Worm (Caenorhabditis elegans) whole organism, L1 larva: ENCODE measurements around the gene rpc-2.

Experiments used
- C04F5.9 ChIP-seq: sonication (generic microtip); optimal IDR thresholded peaks from 2 replicates; lab custom pipeline; 2016; ENCODE audit warnings: missing genetic modification characterization, missing compliant biosample characterization
- aha-1 ChIP-seq: fragments of 150-350 bp; optimal IDR thresholded peaks from 2 replicates; lab custom pipeline; 2014; ENCODE audit warnings: missing biosample characterization, missing genetic modification characterization
- alr-1 ChIP-seq: fragments of 200-800 bp; sonication (Bioruptor generic); optimal IDR thresholded peaks from 2 replicates; lab custom pipeline; 2018; ENCODE audit warnings: borderline replicate concordance, mild to moderate bottlenecking, missing genetic modification characterization, missing compliant biosample characterization
- ama-1 ChIP-seq: fragments of 150-350 bp; optimal IDR thresholded peaks from 2 replicates; lab custom pipeline; 2014
- blmp-1 ChIP-seq: fragments of 150-350 bp; optimal IDR thresholded peaks from 2 replicates; lab custom pipeline; 2014; ENCODE audit warnings: missing biosample characterization, missing genetic modification characterization
- ceh-8 ChIP-seq: fragments of 200-800 bp; sonication (Bioruptor generic); optimal IDR thresholded peaks from 2 replicates; lab custom pipeline; 2018; ENCODE audit warnings: mild to moderate bottlenecking, missing genetic modification characterization, moderate library complexity, missing compliant biosample characterization
- ceh-90 ChIP-seq: sonication (generic microtip); optimal IDR thresholded peaks from 2 replicates; lab custom pipeline; 2016; ENCODE audit warnings: missing genetic modification characterization, missing compliant biosample characterization
- ces-1 ChIP-seq: fragments of 150-350 bp; optimal IDR thresholded peaks from 2 replicates; lab custom pipeline; 2014; ENCODE audit warnings: missing biosample characterization, missing genetic modification reagents, missing genetic modification characterization
- efl-1 ChIP-seq, 4 experiments: fragments of 150-350 bp; optimal IDR thresholded peaks in 3 of 4; peaks in 1 of 4; 1 replicate in 1 of 4; 2 replicates in 3 of 4; lab custom pipeline; 2014; ENCODE audit warnings: missing biosample characterization in 2 of 4, missing genetic modification characterization in 2 of 4, missing genetic modification reagents in 2 of 4
- efl-3 ChIP-seq: fragments of 200-800 bp; sonication (Bioruptor generic); optimal IDR thresholded peaks from 2 replicates; lab custom pipeline; 2018; ENCODE audit warnings: mild to moderate bottlenecking, missing genetic modification characterization, missing compliant biosample characterization
- elt-3 ChIP-seq, 6 experiments: fragments of 150-350 bp in 1 of 6; sonication (generic microtip); optimal IDR thresholded peaks; 2 replicates each; lab custom pipeline; 2017 to 2018; ENCODE audit warnings: missing biosample characterization in 6 of 6, missing genetic modification characterization in 6 of 6, inconsistent platforms in 1 of 6
- ets-5 ChIP-seq: fragments of 200-800 bp; sonication (Bioruptor generic); IDR thresholded peaks from 2 replicates; pipeline ENCODE4 v1.3.6; 2022; ENCODE audit warnings: missing genetic modification characterization, missing compliant biosample characterization
- fkh-10 ChIP-seq: sonication (generic microtip); optimal IDR thresholded peaks from 2 replicates; lab custom pipeline; 2017; ENCODE audit warnings: missing biosample characterization, missing genetic modification reagents, missing genetic modification characterization
- fkh-8 ChIP-seq: sonication (generic microtip); optimal IDR thresholded peaks from 2 replicates; lab custom pipeline; 2016; ENCODE audit warnings: mild to moderate bottlenecking, missing genetic modification characterization, missing compliant biosample characterization
- fos-1 ChIP-seq: fragments of 150-350 bp; optimal IDR thresholded peaks from 2 replicates; lab custom pipeline; 2014; ENCODE audit warnings: missing biosample characterization, missing genetic modification characterization
- grh-1 ChIP-seq: fragments of 200-800 bp; sonication (Bioruptor generic); IDR thresholded peaks from 2 replicates; pipeline ENCODE4 v1.3.6; 2022; ENCODE audit warnings: missing genetic modification reagents, missing genetic modification characterization, missing compliant biosample characterization
- hlh-4 ChIP-seq: sonication (generic microtip); optimal IDR thresholded peaks from 2 replicates; lab custom pipeline; 2016; ENCODE audit warnings: mild to moderate bottlenecking, missing genetic modification characterization, missing compliant biosample characterization
- irx-1 ChIP-seq: sonication (generic microtip); optimal IDR thresholded peaks from 2 replicates; lab custom pipeline; 2016; ENCODE audit warnings: missing genetic modification characterization, missing compliant biosample characterization
- jun-1 ChIP-seq: fragments of 150-350 bp; optimal IDR thresholded peaks from 2 replicates; lab custom pipeline; 2014; ENCODE audit warnings: missing biosample characterization, missing genetic modification reagents, missing genetic modification characterization
- lin-15B ChIP-seq: fragments of 150-350 bp; sonication (generic microtip); optimal IDR thresholded peaks from 3 replicates; lab custom pipeline; 2014; ENCODE audit warnings: missing biosample characterization, missing genetic modification characterization
- lir-3 ChIP-seq: sonication (generic microtip); optimal IDR thresholded peaks from 2 replicates; lab custom pipeline; 2016; ENCODE audit warnings: mild to moderate bottlenecking, missing genetic modification characterization, moderate library complexity, missing compliant biosample characterization; ENCODE audit not compliant: poor library complexity
- lsy-2 ChIP-seq, 2 experiments: fragments of 150-350 bp; optimal IDR thresholded peaks; 2 replicates each; lab custom pipeline; 2014; ENCODE audit warnings: missing biosample characterization in 2 of 2, missing genetic modification characterization in 2 of 2
- mep-1 ChIP-seq: fragments of 150-350 bp; optimal IDR thresholded peaks from 2 replicates; lab custom pipeline; 2014; ENCODE audit warnings: missing biosample characterization, missing genetic modification characterization
- nhr-19 ChIP-seq: fragments of 200-800 bp; sonication (Bioruptor generic); conservative IDR thresholded peaks from 2 replicates; pipeline ENCODE4 v1.3.6; 2022; ENCODE audit warnings: missing genetic modification characterization, missing compliant biosample characterization
- nhr-28 ChIP-seq: fragments of 150-350 bp; optimal IDR thresholded peaks from 2 replicates; lab custom pipeline; 2014; ENCODE audit warnings: missing biosample characterization, missing genetic modification characterization
- nhr-76 ChIP-seq: sonication (generic microtip); optimal IDR thresholded peaks from 2 replicates; lab custom pipeline; 2017; ENCODE audit warnings: missing biosample characterization, missing genetic modification characterization
- nhr-84 ChIP-seq: sonication (generic microtip); optimal IDR thresholded peaks from 2 replicates; lab custom pipeline; 2017; ENCODE audit warnings: missing biosample characterization, missing genetic modification characterization
- nhr-85 ChIP-seq: sonication (generic microtip); peaks from one replicate; lab custom pipeline; 2016; ENCODE audit warnings: missing genetic modification characterization, inconsistent platforms, missing compliant biosample characterization
- pag-3 ChIP-seq: sonication (generic microtip); optimal IDR thresholded peaks from 2 replicates; lab custom pipeline; 2017; ENCODE audit warnings: missing genetic modification characterization, mild to moderate bottlenecking, missing compliant biosample characterization, antibody characterized with exemption, borderline replicate concordance; ENCODE audit not compliant: insufficient read depth
- skn-1 ChIP-seq: fragments of 150-350 bp; optimal IDR thresholded peaks from 2 replicates; lab custom pipeline; 2014; ENCODE audit warnings: missing biosample characterization, missing genetic modification characterization
- snpc-4 ChIP-seq: fragments of 150-350 bp; optimal IDR thresholded peaks from 2 replicates; lab custom pipeline; 2014; ENCODE audit warnings: missing biosample characterization, missing genetic modification characterization
- sox-4 ChIP-seq: sonication (generic microtip); optimal IDR thresholded peaks from 2 replicates; lab custom pipeline; 2016; ENCODE audit warnings: missing genetic modification characterization, missing compliant biosample characterization
- sptf-1 ChIP-seq: fragments of 150-350 bp; optimal IDR thresholded peaks from 2 replicates; lab custom pipeline; 2014; ENCODE audit warnings: missing biosample characterization, missing genetic modification characterization
- tbx-2 ChIP-seq: sonication (generic microtip); optimal IDR thresholded peaks from 2 replicates; lab custom pipeline; 2016; ENCODE audit warnings: missing genetic modification characterization, missing compliant biosample characterization
- unc-130 ChIP-seq: fragments of 150-350 bp; optimal IDR thresholded peaks from 2 replicates; lab custom pipeline; 2017; ENCODE audit warnings: missing biosample characterization, missing genetic modification characterization, inconsistent platforms
- unc-30 ChIP-seq: sonication (generic microtip); optimal IDR thresholded peaks from 2 replicates; lab custom pipeline; 2017; ENCODE audit warnings: missing biosample characterization, missing genetic modification characterization
- unc-86 ChIP-seq: sonication (generic microtip); optimal IDR thresholded peaks from 2 replicates; lab custom pipeline; 2016; ENCODE audit warnings: missing genetic modification characterization, missing compliant biosample characterization
- vab-15 ChIP-seq: sonication (generic microtip); optimal IDR thresholded peaks from 2 replicates; lab custom pipeline; 2017; ENCODE audit warnings: missing genotype, mild to moderate bottlenecking, missing genetic modification characterization, missing compliant biosample characterization
- ztf-11 ChIP-seq, 2 experiments: sonication (generic microtip); optimal IDR thresholded peaks; 2 replicates each; lab custom pipeline; 2016 to 2017; ENCODE audit warnings: missing genetic modification characterization in 2 of 2, missing biosample characterization in 1 of 2, missing compliant biosample characterization in 1 of 2
- ztf-4 ChIP-seq: fragments of 150-350 bp; optimal IDR thresholded peaks from 2 replicates; lab custom pipeline; 2014; ENCODE audit warnings: missing biosample characterization, missing genetic modification characterization

Gene rpc-2

DNA sequence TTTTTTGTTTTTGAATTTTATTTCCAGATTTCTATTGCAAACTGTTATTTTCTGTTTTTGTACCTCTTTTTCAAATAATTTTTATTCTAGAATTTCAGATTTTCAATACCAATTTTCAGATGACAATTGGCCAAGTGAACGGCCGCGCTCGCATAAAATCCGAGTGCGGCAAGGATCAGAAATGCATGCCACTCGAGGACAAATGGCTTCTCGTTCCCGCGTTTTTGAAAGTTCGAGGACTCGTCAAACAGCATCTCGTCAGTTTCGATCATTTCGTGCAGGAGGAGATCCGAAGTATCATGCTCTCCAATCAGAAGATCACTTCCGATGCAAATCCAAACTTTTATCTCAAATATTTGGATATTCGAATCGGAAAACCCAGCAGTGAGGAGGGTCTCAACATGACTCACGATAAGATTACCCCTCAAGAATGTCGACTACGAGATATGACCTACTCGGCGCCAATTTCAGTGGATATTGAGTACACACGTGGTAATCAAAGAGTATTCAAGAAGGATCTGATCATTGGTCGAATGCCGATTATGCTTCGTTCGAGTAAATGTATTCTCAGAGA lies at the start of gene rpc-2:
Gene rpc-2, plus strand, starts transcription at position 120 of the 574 bp plus-strand sequence.
- TF ChIP-seq fkh-10 (GFP tag; lab: Kevin White, UChicago) = no peak
- TF ChIP-seq nhr-85 (tag; lab: Kevin White, UChicago) = peak; percentile 1
- TF ChIP-seq, all 84 proteins: peak for 1

DNA sequence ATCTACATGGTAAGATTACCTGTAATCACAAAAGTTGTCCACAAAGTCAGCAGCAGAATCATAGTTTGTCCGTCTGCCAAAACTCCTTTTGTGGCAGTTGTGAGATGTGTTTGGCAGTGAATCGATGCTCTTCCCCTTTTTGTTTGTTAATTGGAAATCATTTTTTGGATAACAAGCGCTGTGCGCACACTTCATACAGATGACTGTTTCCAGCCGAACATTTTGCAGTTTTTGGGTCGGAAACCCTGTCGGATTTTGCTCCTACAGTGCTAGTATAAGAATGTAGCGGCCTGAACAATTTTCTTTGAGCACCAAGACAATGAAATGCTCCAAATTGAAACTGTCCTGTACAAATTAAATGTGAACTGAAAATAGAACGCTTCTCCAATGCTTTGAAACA lies 48.5 kb upstream of the rpc-2 start, which contains the start of gene D1044.7:
Gene D1044.7, minus strand, starts transcription at position 101 of the 400 bp plus-strand sequence.
- TF ChIP-seq efl-1 (optimal IDR thresholded peaks at IDR 0.05; lab: Kevin White, UChicago) (no peak), efl-1 (GFP tag; optimal IDR thresholded peaks at IDR 0.05 in 1 of 2; lab: Kevin White, UChicago) (peak in 1 of 2 experiments; percentile 42), nhr-76 (no peak), unc-30 (tag; lab: Kevin White, UChicago) (no peak), lin-15B (tag; lab: Kevin White, UChicago) (no peak), grh-1 (GFP tag; lab: Robert Waterston, UW) (no peak), nhr-19 (GFP tag; lab: Robert Waterston, UW) (no peak)
- TF ChIP-seq, all 84 proteins: peak for 1

DNA sequence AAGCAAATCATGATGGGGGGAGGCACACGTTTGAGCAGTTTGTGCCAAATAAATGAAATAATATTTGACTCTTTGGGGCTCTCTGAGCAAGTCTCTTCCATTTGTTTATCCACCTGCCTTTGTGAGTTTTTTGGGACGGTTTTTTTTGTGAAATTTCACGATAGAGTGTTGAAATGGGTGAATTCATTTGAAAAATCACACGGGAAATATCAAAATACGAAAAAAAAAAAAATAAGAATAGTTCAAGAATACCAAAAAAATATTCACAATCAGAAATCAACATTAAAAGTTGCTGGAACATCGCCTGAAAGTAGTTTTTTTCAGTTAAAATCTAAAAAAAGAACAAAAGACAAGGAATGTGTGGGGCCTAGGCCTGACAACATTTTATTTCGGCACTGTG lies 44.7 kb upstream of the rpc-2 start, which contains the start of gene pqn-25:
Gene pqn-25, minus strand, starts transcription at position 101 of the 400 bp plus-strand sequence.
- TF ChIP-seq unc-86 (tag; lab: Kevin White, UChicago) (no peak), ceh-8 (GFP tag; lab: Kevin White, UChicago) (no peak), elt-3 (tag; optimal IDR thresholded peaks at IDR 0.05; lab: Kevin White, UChicago) (no peak), unc-30 (tag; lab: Kevin White, UChicago) (no peak), ztf-4 (tag; lab: Kevin White, UChicago) (no peak), mep-1 (tag; lab: Kevin White, UChicago) (no peak), lin-15B (tag; lab: Kevin White, UChicago) (no peak), skn-1 (tag; lab: Kevin White, UChicago) (no peak), nhr-28 (no peak), fos-1 (tag; lab: Kevin White, UChicago) (no peak), ama-1 (lab: Kevin White, UChicago) (no peak), jun-1 (tag; lab: Kevin White, UChicago) (no peak), ceh-90 (tag; lab: Kevin White, UChicago) (no peak), hlh-4 (tag; lab: Kevin White, UChicago) (no peak), snpc-4 (no peak), lir-3 (tag; lab: Kevin White, UChicago) (no peak), vab-15 (no peak), aha-1 (tag; lab: Kevin White, UChicago) (no peak), grh-1 (GFP tag; lab: Robert Waterston, UW) (no peak)

ce11 chrIII:5517423-5517822 lies 39.7 kb upstream of the rpc-2 start, which contains the start of gene nekl-4:
TSS of gene nekl-4 (minus strand) at chrIII:5517523.
- TF ChIP-seq nhr-84 (tag; lab: Kevin White, UChicago) = no peak
- peak; percentile 78 for TF ChIP-seq fkh-8 (tag; lab: Kevin White, UChicago)

- TF ChIP-seq irx-1 (tag; lab: Kevin White, UChicago) (no peak), sptf-1 (tag; lab: Kevin White, UChicago) (no peak), tbx-2 (tag; lab: Kevin White, UChicago) (no peak), lsy-2 (tag; optimal IDR thresholded peaks at IDR 0.05; lab: Kevin White, UChicago) (no peak), unc-130 (tag; lab: Kevin White, UChicago) (no peak), blmp-1 (tag; lab: Kevin White, UChicago) (no peak), ztf-11 (tag; optimal IDR thresholded peaks at IDR 0.05; lab: Kevin White, UChicago) (no peak), pag-3 (tag; lab: Kevin White, UChicago) (no peak), ces-1 (GFP tag; lab: Kevin White, UChicago) (no peak), skn-1 (tag; lab: Kevin White, UChicago) (no peak), C04F5.9 (tag; lab: Kevin White, UChicago) (no peak), efl-3 (no peak), nhr-84 (tag; lab: Kevin White, UChicago) (no peak), alr-1 (no peak), unc-86 (tag; lab: Kevin White, UChicago) (no peak), nhr-76 (no peak), ets-5 (GFP tag; lab: Robert Waterston, UW) (no peak), sox-4 (tag; lab: Kevin White, UChicago) (no peak), fkh-8 (tag; lab: Kevin White, UChicago) (no peak)
These were observed 35.2 kb upstream of the rpc-2 start, which contains the start of gene D1044.4 for ce11 chrIII:5521930-5522329. TSS of gene D1044.4 (minus strand) at chrIII:5522030.
